Fruit fly (Drosophila melanogaster) whole organism, adult: ENCODE data around the gene Wnt6.

ENCODE experiments used
- CG11617 ChIP-seq: fragments of 200-800 bp; sonication (Bioruptor generic); optimal IDR thresholded peaks from 2 replicates; lab custom pipeline; 2017; ENCODE audit warnings: mild to moderate bottlenecking, missing biosample characterization, missing genetic modification reagents, missing genetic modification characterization
- CG12768 ChIP-seq: fragments of 200-800 bp; sonication (Bioruptor generic); optimal IDR thresholded peaks from 2 replicates; lab custom pipeline; 2017; ENCODE audit warnings: missing biosample characterization, missing genetic modification characterization, mild to moderate bottlenecking, moderate library complexity, missing genetic modification reagents
- CG14711 ChIP-seq: fragments of 200-800 bp; sonication (Bioruptor generic); optimal IDR thresholded peaks from 2 replicates; lab custom pipeline; 2018; ENCODE audit warnings: missing biosample characterization, mild to moderate bottlenecking, missing genetic modification characterization, moderate library complexity
- CG1620 ChIP-seq: fragments of 200-800 bp; sonication (Bioruptor generic); optimal IDR thresholded peaks from 2 replicates; lab custom pipeline; 2016; ENCODE audit warnings: missing biosample characterization, missing genetic modification characterization
- CG33017 ChIP-seq: fragments of 200-800 bp; sonication (Bioruptor generic); optimal IDR thresholded peaks from 2 replicates; lab custom pipeline; 2018; ENCODE audit warnings: missing biosample characterization, mild to moderate bottlenecking, missing genetic modification characterization, moderate library complexity
- CG5204 ChIP-seq: fragments of 200-800 bp; sonication (Bioruptor generic); optimal IDR thresholded peaks from 2 replicates; lab custom pipeline; 2016; ENCODE audit warnings: missing biosample characterization, missing genetic modification characterization
- CG7045 ChIP-seq: fragments of 200-800 bp; sonication (Bioruptor generic); optimal IDR thresholded peaks from 2 replicates; lab custom pipeline; 2017; ENCODE audit warnings: missing biosample characterization, mild to moderate bottlenecking, missing genetic modification characterization
- CG7101 ChIP-seq: fragments of 200-800 bp; sonication (Bioruptor generic); optimal IDR thresholded peaks from 2 replicates; lab custom pipeline; 2018; ENCODE audit warnings: missing biosample characterization, mild to moderate bottlenecking, missing genetic modification characterization, moderate library complexity
- Clk ChIP-seq: fragments of 200-800 bp; sonication (Bioruptor generic); optimal IDR thresholded peaks from 2 replicates; lab custom pipeline; 2017; ENCODE audit warnings: missing biosample characterization, missing genetic modification characterization
- Crg-1 ChIP-seq: fragments of 200-800 bp; sonication (Bioruptor generic); optimal IDR thresholded peaks from 2 replicates; lab custom pipeline; 2016; ENCODE audit warnings: missing biosample characterization, missing genetic modification characterization
- Hr96 ChIP-seq: fragments of 200-800 bp; sonication (Bioruptor generic); optimal IDR thresholded peaks from 2 replicates; lab custom pipeline; 2016; ENCODE audit warnings: missing biosample characterization, missing genetic modification characterization
- Mnt ChIP-seq: fragments of 200-800 bp; sonication (Bioruptor generic); optimal IDR thresholded peaks from 2 replicates; lab custom pipeline; 2016; ENCODE audit warnings: missing biosample characterization, mild to moderate bottlenecking, missing genetic modification characterization
- bab1 ChIP-seq: fragments of 200-800 bp; sonication (Bioruptor generic); optimal IDR thresholded peaks from 3 replicates; lab custom pipeline; 2019; ENCODE audit warnings: missing biosample characterization, mild to moderate bottlenecking, missing genetic modification characterization, moderate library complexity
- cic ChIP-seq: fragments of 200-800 bp; sonication (Bioruptor generic); optimal IDR thresholded peaks from 2 replicates; lab custom pipeline; 2017; ENCODE audit warnings: missing biosample characterization, mild to moderate bottlenecking, missing genetic modification characterization, moderate library complexity
- cnc ChIP-seq, 2 experiments: fragments of >200 bp; optimal IDR thresholded peaks; 2 replicates each; lab custom pipeline; 2017
- kay ChIP-seq: fragments of 200-800 bp; sonication (Bioruptor generic); peaks from one replicate; lab custom pipeline; 2016; ENCODE audit warnings: missing biosample characterization, missing genetic modification characterization, borderline replicate concordance
- ovo ChIP-seq: fragments of 200-800 bp; sonication (Bioruptor generic); optimal IDR thresholded peaks from 2 replicates; lab custom pipeline; 2016; ENCODE audit warnings: missing biosample characterization, missing genetic modification characterization
- pad ChIP-seq: fragments of 200-800 bp; sonication (Bioruptor generic); optimal IDR thresholded peaks from 3 replicates; lab custom pipeline; 2017; ENCODE audit warnings: missing biosample characterization, missing genetic modification characterization, mild to moderate bottlenecking, moderate library complexity, missing genetic modification reagents
- tj ChIP-seq: fragments of 200-800 bp; sonication (Bioruptor generic); optimal IDR thresholded peaks from 3 replicates; lab custom pipeline; 2017; ENCODE audit warnings: missing biosample characterization, mild to moderate bottlenecking, missing genetic modification characterization, moderate library complexity
- toe ChIP-seq: fragments of 200-800 bp; sonication (Bioruptor generic); optimal IDR thresholded peaks from 2 replicates; lab custom pipeline; 2016; ENCODE audit warnings: missing biosample characterization, missing genetic modification characterization

Gene Wnt6

DNA sequence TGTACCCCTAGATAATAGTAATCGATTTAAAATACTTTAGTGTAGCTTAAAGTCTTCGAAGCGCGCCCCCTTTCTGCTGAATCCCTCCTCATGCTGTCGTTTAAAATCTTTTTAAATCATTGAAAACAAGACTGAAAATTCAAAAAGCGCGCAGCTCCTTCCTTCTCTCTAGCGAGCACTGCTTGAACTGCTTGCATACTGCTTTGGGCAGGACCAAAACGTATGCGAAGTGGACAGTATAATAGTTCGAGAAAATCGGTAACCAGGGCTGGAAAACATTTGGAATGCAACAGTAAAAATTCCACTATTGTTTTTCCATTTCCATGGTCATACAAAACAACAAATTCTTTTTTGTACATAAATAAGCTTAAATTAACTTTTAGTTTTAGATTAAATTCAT is 18.0 kb upstream of the Wnt6 start:
- no peak for TF ChIP-seq cnc (optimal IDR thresholded peaks at IDR 0.05; lab: Kevin White, UChicago)
- TF ChIP-seq CG11617 (GFP tag; lab: Kevin White, UChicago): no peak
- TF ChIP-seq CG14711 (tag; lab: Kevin White, UChicago): no peak

DNA sequence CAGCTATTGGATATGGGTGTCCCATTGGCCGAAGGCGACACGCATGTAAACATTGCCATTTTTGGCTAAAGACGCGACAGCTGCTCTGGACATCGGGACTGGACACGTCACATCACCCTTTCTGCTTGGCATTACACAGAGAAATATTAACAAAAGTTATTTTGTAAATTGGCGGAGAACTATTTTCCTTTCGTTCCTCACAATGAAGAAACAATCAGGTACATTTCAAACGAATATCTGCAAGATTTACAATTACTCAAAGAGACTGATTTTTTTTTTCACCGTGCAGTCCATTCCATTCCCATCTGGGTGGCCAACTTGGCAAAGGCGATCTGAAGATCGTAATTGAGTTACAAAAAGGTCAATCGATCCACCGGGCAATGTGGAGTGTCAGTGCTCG is 14.2 kb upstream of the Wnt6 start:
- TF ChIP-seq cic (GFP tag; lab: Kevin White, UChicago): no peak
- TF ChIP-seq kay (GFP tag; lab: Kevin White, UChicago): no peak
- no peak for TF ChIP-seq CG7101 (tag; lab: Kevin White, UChicago)
- no peak for TF ChIP-seq CG12768

DNA sequence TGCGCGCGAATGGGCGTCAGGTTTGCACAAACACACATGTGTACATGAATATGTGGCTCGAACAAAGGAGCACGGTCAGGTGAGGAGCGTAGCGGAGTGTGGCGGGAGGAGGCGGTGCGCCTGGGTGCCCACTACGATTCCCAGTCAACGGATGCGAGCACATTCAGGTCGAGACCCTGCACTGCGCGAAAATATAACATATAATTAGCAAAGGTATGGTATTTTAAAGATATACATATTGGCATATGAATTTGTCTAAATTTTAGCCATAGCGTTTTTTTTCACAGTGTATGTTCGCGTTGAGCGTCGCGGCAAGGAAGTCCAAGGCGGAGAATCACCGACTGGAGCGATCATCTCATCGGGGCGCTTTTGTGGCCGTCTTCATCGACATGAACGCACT is 13.6 kb upstream of the Wnt6 start:
- TF ChIP-seq CG7101 (tag; lab: Kevin White, UChicago): no peak
- TF ChIP-seq pad (GFP tag; lab: Kevin White, UChicago): no peak
- no peak for TF ChIP-seq ovo (GFP tag; lab: Kevin White, UChicago)
- no peak for TF ChIP-seq bab1
- no peak for TF ChIP-seq CG5204 (GFP tag; lab: Kevin White, UChicago)
- no peak for TF ChIP-seq Clk (GFP tag; lab: Kevin White, UChicago)
- TF ChIP-seq cnc (optimal IDR thresholded peaks at IDR 0.05; lab: Kevin White, UChicago): no peak
- no peak for TF ChIP-seq Mnt (GFP tag; lab: Kevin White, UChicago)
- TF ChIP-seq Hr96 (GFP tag; lab: Kevin White, UChicago): no peak

DNA sequence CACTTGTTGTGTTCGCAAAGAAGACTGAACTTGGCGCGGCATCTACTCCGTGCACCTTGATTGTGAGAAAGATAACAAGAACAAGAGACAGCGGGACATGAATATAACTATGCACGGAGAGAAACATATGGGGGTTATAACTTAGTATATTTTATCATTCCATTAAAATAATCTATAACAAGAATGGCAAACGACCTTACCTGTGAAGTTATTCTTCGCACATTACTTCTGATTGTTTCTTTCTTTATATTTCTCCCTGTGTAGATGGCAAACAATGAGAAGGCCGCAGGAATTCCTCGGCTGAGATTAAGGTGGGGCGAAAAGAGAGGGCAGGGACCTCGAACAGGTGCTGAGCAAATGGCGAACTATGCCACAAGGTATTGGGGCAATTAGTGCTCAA is 12.4 kb upstream of the Wnt6 start:
- no peak for TF ChIP-seq bab1
- TF ChIP-seq cnc (optimal IDR thresholded peaks at IDR 0.05; lab: Kevin White, UChicago): no peak
- TF ChIP-seq tj: no peak
- no peak for TF ChIP-seq CG7101 (tag; lab: Kevin White, UChicago)
- TF ChIP-seq pad (GFP tag; lab: Kevin White, UChicago): no peak
- TF ChIP-seq CG7045: no peak
- no peak for TF ChIP-seq CG14711 (tag; lab: Kevin White, UChicago)
- TF ChIP-seq Clk (GFP tag; lab: Kevin White, UChicago): no peak

DNA sequence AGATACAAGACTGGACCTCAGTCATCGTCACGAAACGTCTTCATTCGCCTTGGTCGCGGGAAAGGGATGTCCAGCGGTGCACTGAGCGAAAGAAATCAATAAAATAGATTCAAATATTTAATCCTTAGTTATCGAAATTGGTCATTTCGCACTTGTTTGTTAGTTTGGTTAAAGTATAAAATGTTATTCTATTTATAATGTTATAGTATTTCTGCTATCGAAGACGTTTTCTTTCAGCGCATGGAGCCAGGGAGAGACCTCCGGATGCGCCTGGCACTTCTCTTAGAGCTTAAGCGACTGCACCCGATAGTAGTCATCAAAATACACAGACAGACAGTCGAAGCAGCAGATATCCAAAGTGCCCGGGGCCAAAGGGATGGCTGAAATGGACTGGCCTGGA is 10.5 kb upstream of the Wnt6 start:
- no peak for TF ChIP-seq CG1620
- TF ChIP-seq CG12768: no peak
- no peak for TF ChIP-seq toe
- no peak for TF ChIP-seq bab1
- no peak for TF ChIP-seq tj
- TF ChIP-seq ovo (GFP tag; lab: Kevin White, UChicago): no peak
- TF ChIP-seq Mnt (GFP tag; lab: Kevin White, UChicago): no peak
- no peak for TF ChIP-seq cic (GFP tag; lab: Kevin White, UChicago)
- no peak for TF ChIP-seq Hr96 (GFP tag; lab: Kevin White, UChicago)
- TF ChIP-seq CG33017 (tag; lab: Kevin White, UChicago): no peak
- TF ChIP-seq Clk (GFP tag; lab: Kevin White, UChicago): no peak
- TF ChIP-seq CG14711 (tag; lab: Kevin White, UChicago): no peak
- TF ChIP-seq Crg-1 (GFP tag; lab: Kevin White, UChicago): no peak
- TF ChIP-seq CG5204 (GFP tag; lab: Kevin White, UChicago): no peak
- TF ChIP-seq pad (GFP tag; lab: Kevin White, UChicago): no peak
- no peak for TF ChIP-seq kay (GFP tag; lab: Kevin White, UChicago)

DNA sequence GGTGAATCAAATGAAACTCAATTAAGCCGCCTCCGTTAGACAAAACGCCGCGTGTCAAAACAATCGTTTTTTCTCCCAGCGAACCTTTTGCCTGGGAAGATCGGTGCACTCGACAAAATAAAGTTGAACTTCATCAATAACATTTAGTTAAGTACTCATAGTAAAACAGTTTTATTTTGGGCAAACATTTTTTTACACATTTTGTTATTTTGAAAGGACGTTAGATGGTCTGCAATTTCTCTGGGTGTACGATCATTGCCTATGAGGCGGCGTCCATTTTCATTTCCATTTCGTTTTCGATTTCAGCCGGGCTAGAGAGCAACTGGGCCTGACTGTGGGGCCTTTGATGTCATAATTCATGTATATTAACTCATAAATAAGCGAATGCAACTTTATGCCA is 7.1 kb upstream of the Wnt6 start:
- TF ChIP-seq CG33017 (tag; lab: Kevin White, UChicago) (no peak), CG11617 (GFP tag; lab: Kevin White, UChicago) (no peak), Clk (GFP tag; lab: Kevin White, UChicago) (no peak), CG5204 (GFP tag; lab: Kevin White, UChicago) (no peak), ovo (GFP tag; lab: Kevin White, UChicago) (no peak), toe (no peak), CG12768 (no peak), Hr96 (GFP tag; lab: Kevin White, UChicago) (no peak), CG1620 (no peak), kay (GFP tag; lab: Kevin White, UChicago) (no peak), CG14711 (tag; lab: Kevin White, UChicago) (no peak), tj (no peak), Crg-1 (GFP tag; lab: Kevin White, UChicago) (no peak), cnc (optimal IDR thresholded peaks at IDR 0.05; lab: Kevin White, UChicago) (no peak), Mnt (GFP tag; lab: Kevin White, UChicago) (no peak), CG7101 (tag; lab: Kevin White, UChicago) (no peak), bab1 (no peak), cic (GFP tag; lab: Kevin White, UChicago) (no peak)

DNA sequence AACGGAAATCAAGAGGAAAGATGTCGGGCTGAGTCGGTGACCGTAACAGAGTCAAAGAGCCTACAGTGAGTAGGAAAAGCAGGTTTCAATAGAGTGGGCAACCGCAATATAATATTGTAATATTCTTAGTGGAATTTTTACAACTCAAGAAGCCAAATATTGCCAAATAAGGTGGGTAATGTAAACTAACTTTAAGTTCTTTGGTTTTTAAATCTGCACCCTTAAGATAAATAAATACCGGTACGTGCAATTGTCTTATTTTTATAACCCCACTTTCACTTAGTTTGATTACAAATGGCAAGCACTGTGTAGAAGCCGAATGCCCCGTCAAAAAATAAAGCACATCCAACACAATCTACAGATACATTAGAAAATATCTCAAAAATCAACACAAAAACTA is 734 bp upstream of the Wnt6 start:
- TF ChIP-seq cnc (optimal IDR thresholded peaks at IDR 0.05; lab: Kevin White, UChicago): no peak
- TF ChIP-seq CG7101 (tag; lab: Kevin White, UChicago): no peak
- no peak for TF ChIP-seq cic (GFP tag; lab: Kevin White, UChicago)
- no peak for TF ChIP-seq CG12768
- no peak for TF ChIP-seq ovo (GFP tag; lab: Kevin White, UChicago)
- TF ChIP-seq CG33017 (tag; lab: Kevin White, UChicago): no peak
- TF ChIP-seq Clk (GFP tag; lab: Kevin White, UChicago): no peak
- no peak for TF ChIP-seq CG14711 (tag; lab: Kevin White, UChicago)
- TF ChIP-seq bab1: no peak
- TF ChIP-seq Mnt (GFP tag; lab: Kevin White, UChicago): no peak
- no peak for TF ChIP-seq toe
